Worm (Caenorhabditis elegans) whole organism, L1 larva: Measurements from ENCODE around the gene chmp-7.
A peak's percentile ranks its signal among the peaks of the same experiment; 100 is the strongest.

Experiments
- C34B4.2 ChIP-seq: sonication (generic microtip); optimal IDR thresholded peaks from 2 replicates; lab custom pipeline; 2017; ENCODE audit warnings: mild to moderate bottlenecking, missing genetic modification characterization, missing compliant biosample characterization
- ama-1 ChIP-seq: fragments of 150-350 bp; optimal IDR thresholded peaks from 2 replicates; lab custom pipeline; 2014
- blmp-1 ChIP-seq: fragments of 150-350 bp; optimal IDR thresholded peaks from 2 replicates; lab custom pipeline; 2014; ENCODE audit warnings: missing biosample characterization, missing genetic modification characterization
- fkh-4 ChIP-seq: sonication (generic microtip); optimal IDR thresholded peaks from 2 replicates; lab custom pipeline; 2016; ENCODE audit warnings: missing compliant biosample characterization, missing genetic modification characterization, borderline replicate concordance
- isw-1 ChIP-seq: fragments of 200-800 bp; sonication (Bioruptor generic); IDR thresholded peaks from 2 replicates; pipeline ENCODE4 v1.3.6; 2022; ENCODE audit warnings: missing genetic modification characterization, missing compliant biosample characterization
- jun-1 ChIP-seq: fragments of 150-350 bp; optimal IDR thresholded peaks from 2 replicates; lab custom pipeline; 2014; ENCODE audit warnings: missing biosample characterization, missing genetic modification reagents, missing genetic modification characterization
- lin-15B ChIP-seq: fragments of 150-350 bp; sonication (generic microtip); optimal IDR thresholded peaks from 3 replicates; lab custom pipeline; 2014; ENCODE audit warnings: missing biosample characterization, missing genetic modification characterization
- lsy-2 ChIP-seq, 2 experiments: fragments of 150-350 bp; optimal IDR thresholded peaks; 2 replicates each; lab custom pipeline; 2014; ENCODE audit warnings: missing biosample characterization in 2 of 2, missing genetic modification characterization in 2 of 2
- mdl-1 ChIP-seq, 2 experiments: fragments of 150-350 bp; optimal IDR thresholded peaks; 2 replicates each; lab custom pipeline; 2014 to 2017; ENCODE audit warnings: missing biosample characterization in 2 of 2, missing genetic modification characterization in 2 of 2, inconsistent platforms in 1 of 2
- nhr-11 ChIP-seq: fragments of 150-350 bp; optimal IDR thresholded peaks from 2 replicates; lab custom pipeline; 2014; ENCODE audit warnings: missing biosample characterization, missing genetic modification characterization
- nhr-47 ChIP-seq: sonication (generic microtip); optimal IDR thresholded peaks from 2 replicates; lab custom pipeline; 2016; ENCODE audit warnings: mild to moderate bottlenecking, missing genetic modification characterization, moderate library complexity, missing compliant biosample characterization
- sptf-1 ChIP-seq: fragments of 150-350 bp; optimal IDR thresholded peaks from 2 replicates; lab custom pipeline; 2014; ENCODE audit warnings: missing biosample characterization, missing genetic modification characterization
- unc-62 ChIP-seq: fragments of 150-350 bp; optimal IDR thresholded peaks from 2 replicates; lab custom pipeline; 2014; ENCODE audit warnings: missing biosample characterization, missing genetic modification reagents, missing genetic modification characterization

DNA sequence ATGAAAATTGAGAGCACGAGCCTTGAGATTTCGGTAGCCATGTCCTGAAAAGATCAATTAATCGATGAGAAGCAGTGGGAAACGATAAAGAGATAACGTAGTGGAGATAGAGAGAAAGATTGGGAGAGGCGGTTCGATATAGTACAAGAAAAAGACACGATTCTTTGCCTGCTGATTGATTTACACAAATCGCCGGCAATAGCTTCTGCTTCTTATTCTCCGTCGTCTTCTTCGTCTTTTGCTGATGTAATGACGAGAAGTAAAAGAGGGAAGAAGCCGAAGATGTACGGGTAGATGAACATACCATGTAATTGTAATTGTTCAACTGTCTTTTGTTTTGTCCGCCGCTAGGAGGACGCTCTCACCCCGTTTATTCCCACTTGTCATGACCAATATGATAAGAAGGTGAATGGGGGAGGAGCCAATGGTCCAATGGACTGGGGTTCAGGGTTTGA, 25.5 kb upstream of the chmp-7 start, which contains the start of gene F37B12.1:
- TF ChIP-seq ama-1 (lab: Kevin White, UChicago) (no peak), unc-62 (GFP tag; lab: Kevin White, UChicago) (no peak), fkh-4 (tag; lab: Kevin White, UChicago) (no peak), sptf-1 (tag; lab: Kevin White, UChicago) (no peak), lin-15B (tag; lab: Kevin White, UChicago) (no peak), mdl-1 (tag; optimal IDR thresholded peaks at IDR 0.05; lab: Kevin White, UChicago) (no peak), lsy-2 (tag; optimal IDR thresholded peaks at IDR 0.05; lab: Kevin White, UChicago) (no peak), isw-1 (GFP tag; lab: Robert Waterston, UW) (no peak), nhr-11 (no peak), jun-1 (tag; lab: Kevin White, UChicago) (no peak), C34B4.2 (tag; lab: Kevin White, UChicago) (no peak), blmp-1 (tag; lab: Kevin White, UChicago) (peak; percentile 7), nhr-47 (tag; lab: Kevin White, UChicago) (no peak)
